Fruit fly (Drosophila melanogaster): Measurements from ENCODE around the gene CG10481.

Gene CG10481

dm6 chr2L:19866540-19867318 is 25.6 kb downstream of the CG10481 start:
- TF ChIP-seq fru (GFP tag; optimal IDR thresholded peaks at IDR 0.05), result no peak
- TF ChIP-seq Hr78 (GFP tag; optimal IDR thresholded peaks at IDR 0.05), result no peak
- no peak for TF ChIP-seq usp (GFP tag; optimal IDR thresholded peaks at IDR 0.05)
- no peak for TF ChIP-seq Hnf4 (GFP tag; optimal IDR thresholded peaks at IDR 0.05)
- TF ChIP-seq br (GFP tag; optimal IDR thresholded peaks at IDR 0.05), result no peak
- no peak for TF ChIP-seq dl (GFP tag; optimal IDR thresholded peaks at IDR 0.05; ENCODE audit: insufficient read depth in 1 of 2, partially characterized antibody in 2 of 2)
- TF ChIP-seq OdsH (GFP tag; optimal IDR thresholded peaks at IDR 0.05), result no peak
- TF ChIP-seq GATAd (GFP tag; optimal IDR thresholded peaks at IDR 0.05), result no peak
- no peak for TF ChIP-seq psq (GFP tag; optimal IDR thresholded peaks at IDR 0.05)
- TF ChIP-seq N (GFP tag; optimal IDR thresholded peaks at IDR 0.05), result no peak
- TF ChIP-seq sage (GFP tag; optimal IDR thresholded peaks at IDR 0.05), result no peak
- TF ChIP-seq rgr (GFP tag; optimal IDR thresholded peaks at IDR 0.05), result no peak
- no peak for TF ChIP-seq CrebA (GFP tag; optimal IDR thresholded peaks at IDR 0.05; ENCODE audit: borderline replicate concordance)
- TF ChIP-seq Vsx2 (GFP tag; optimal IDR thresholded peaks at IDR 0.05; ENCODE audit: partially characterized antibody), result no peak
- TF ChIP-seq tai (GFP tag; optimal IDR thresholded peaks at IDR 0.05), result no peak
- TF ChIP-seq Dfd (GFP tag; optimal IDR thresholded peaks at IDR 0.05), result no peak
- TF ChIP-seq Hr83 (GFP tag; optimal IDR thresholded peaks at IDR 0.05; ENCODE audit: poor library complexity, severe bottlenecking), result no peak
- TF ChIP-seq Dif (GFP tag; optimal IDR thresholded peaks at IDR 0.05; ENCODE audit: partially characterized antibody), result no peak
- no peak for TF ChIP-seq CG32264 (GFP tag; optimal IDR thresholded peaks at IDR 0.05)

- TF ChIP-seq dsf (GFP tag; optimal IDR thresholded peaks at IDR 0.05; ENCODE audit: borderline replicate concordance) (peak; percentile 54), CG32264 (GFP tag; optimal IDR thresholded peaks at IDR 0.05) (peak; percentile 22), h (GFP tag; optimal IDR thresholded peaks at IDR 0.05) (peak; percentile 72), foxo (GFP tag; optimal IDR thresholded peaks at IDR 0.05) (peak; percentile 31 to 91), Vsx2 (GFP tag; optimal IDR thresholded peaks at IDR 0.05; ENCODE audit: partially characterized antibody) (peak; percentile 45), Hr78 (GFP tag; optimal IDR thresholded peaks at IDR 0.05) (no peak), pan (optimal IDR thresholded peaks at IDR 0.05) (no peak), ey (GFP tag; optimal IDR thresholded peaks at IDR 0.05) (peak; percentile 90), Mio (GFP tag; optimal IDR thresholded peaks at IDR 0.05) (peak; percentile 15), OdsH (GFP tag; optimal IDR thresholded peaks at IDR 0.05) (peak; percentile 93), psq (GFP tag; optimal IDR thresholded peaks at IDR 0.05) (peak; percentile 78), CG9705 (GFP tag; optimal IDR thresholded peaks at IDR 0.05) (no peak), GATAd (GFP tag; optimal IDR thresholded peaks at IDR 0.05) (peak; percentile 1), woc (GFP tag; optimal IDR thresholded peaks at IDR 0.05) (peak; percentile 71), HLH106 (tag; optimal IDR thresholded peaks at IDR 0.05) (peak; percentile 75), lola (GFP tag; optimal IDR thresholded peaks at IDR 0.05) (no peak), usp (GFP tag; optimal IDR thresholded peaks at IDR 0.05) (no peak), jim (GFP tag; optimal IDR thresholded peaks at IDR 0.05) (no peak), Dfd (GFP tag; optimal IDR thresholded peaks at IDR 0.05) (no peak), dl (GFP tag; optimal IDR thresholded peaks at IDR 0.05; ENCODE audit: insufficient read depth in 1 of 2, partially characterized antibody in 2 of 2) (no peak), brk (GFP tag; optimal IDR thresholded peaks at IDR 0.05) (peak; percentile 82), dmrt93B (GFP tag; optimal IDR thresholded peaks at IDR 0.05) (peak; percentile 67), Sp1 (GFP tag; optimal IDR thresholded peaks at IDR 0.05) (peak; percentile 64), br (GFP tag; optimal IDR thresholded peaks at IDR 0.05) (peak; percentile 89), N (GFP tag; optimal IDR thresholded peaks at IDR 0.05) (no peak), rgr (GFP tag; optimal IDR thresholded peaks at IDR 0.05) (peak; percentile 91), Abd-B (GFP tag; optimal IDR thresholded peaks at IDR 0.05) (no peak), Rel (GFP tag; optimal IDR thresholded peaks at IDR 0.05) (peak; percentile 54), Rel (tag; optimal IDR thresholded peaks at IDR 0.05) (no peak), sv (GFP tag; optimal IDR thresholded peaks at IDR 0.05) (peak; percentile 96), tai (GFP tag; optimal IDR thresholded peaks at IDR 0.05) (peak; percentile 84), Hr83 (GFP tag; optimal IDR thresholded peaks at IDR 0.05; ENCODE audit: poor library complexity, severe bottlenecking) (no peak), Hnf4 (GFP tag; optimal IDR thresholded peaks at IDR 0.05) (peak; percentile 86), Dif (GFP tag; optimal IDR thresholded peaks at IDR 0.05; ENCODE audit: partially characterized antibody) (peak; percentile 41), Myc (optimal IDR thresholded peaks at IDR 0.05) (peak; percentile 92), fru (GFP tag; optimal IDR thresholded peaks at IDR 0.05) (peak; percentile 93), sage (GFP tag; optimal IDR thresholded peaks at IDR 0.05) (peak; percentile 66), Jra (GFP tag; optimal IDR thresholded peaks at IDR 0.05) (peak; percentile 83), CrebA (GFP tag; optimal IDR thresholded peaks at IDR 0.05; ENCODE audit: borderline replicate concordance) (peak; percentile 54)
Observed at dm6 chr2L:19865539-19866068, 26.7 kb downstream of the CG10481 start.

Data from whole organism, wandering third instar larva.